Worm (Caenorhabditis elegans) whole organism, L1 larva: ENCODE measurements around the gene del-8.

Source experiments
- C04F5.9 ChIP-seq: sonication (generic microtip); optimal IDR thresholded peaks from 2 replicates; lab custom pipeline; 2016; ENCODE audit warnings: missing genetic modification characterization, missing compliant biosample characterization
- C16A3.4 ChIP-seq: fragments of 150-350 bp; optimal IDR thresholded peaks from 2 replicates; lab custom pipeline; 2014; ENCODE audit warnings: missing biosample characterization, missing genetic modification characterization
- aha-1 ChIP-seq: fragments of 150-350 bp; optimal IDR thresholded peaks from 2 replicates; lab custom pipeline; 2014; ENCODE audit warnings: missing biosample characterization, missing genetic modification characterization
- alr-1 ChIP-seq: fragments of 200-800 bp; sonication (Bioruptor generic); optimal IDR thresholded peaks from 2 replicates; lab custom pipeline; 2018; ENCODE audit warnings: borderline replicate concordance, mild to moderate bottlenecking, missing genetic modification characterization, missing compliant biosample characterization
- blmp-1 ChIP-seq: fragments of 150-350 bp; optimal IDR thresholded peaks from 2 replicates; lab custom pipeline; 2014; ENCODE audit warnings: missing biosample characterization, missing genetic modification characterization
- ceh-63 ChIP-seq: fragments of 200-800 bp; sonication (Bioruptor generic); optimal IDR thresholded peaks from 2 replicates; lab custom pipeline; 2018; ENCODE audit warnings: mild to moderate bottlenecking, missing genetic modification characterization, missing compliant biosample characterization
- ceh-82 ChIP-seq, 3 experiments: fragments of 150-350 bp in 1 of 3; sonication (generic microtip) in 2 of 3; optimal IDR thresholded peaks; 2 replicates each; lab custom pipeline; 2014 to 2017; ENCODE audit warnings: missing biosample characterization in 3 of 3, missing genetic modification characterization in 3 of 3
- dsc-1 ChIP-seq: sonication (generic microtip); optimal IDR thresholded peaks from 2 replicates; lab custom pipeline; 2016; ENCODE audit warnings: mild to moderate bottlenecking, missing genetic modification characterization, missing compliant biosample characterization
- efl-1 ChIP-seq, 4 experiments: fragments of 150-350 bp; optimal IDR thresholded peaks in 3 of 4; peaks in 1 of 4; 1 replicate in 1 of 4; 2 replicates in 3 of 4; lab custom pipeline; 2014; ENCODE audit warnings: missing biosample characterization in 2 of 4, missing genetic modification characterization in 2 of 4, missing genetic modification reagents in 2 of 4
- egl-13 ChIP-seq: sonication (generic microtip); optimal IDR thresholded peaks from 2 replicates; lab custom pipeline; 2016; ENCODE audit warnings: missing genotype, missing genetic modification reagents, missing genetic modification characterization, missing compliant biosample characterization
- egl-27 ChIP-seq, 2 experiments: fragments of 150-350 bp in 1 of 2; sonication (generic microtip); optimal IDR thresholded peaks; 3 replicates each; lab custom pipeline; 2017 to 2018; ENCODE audit warnings: missing biosample characterization in 2 of 2, missing genetic modification characterization in 2 of 2, missing genetic modification reagents in 2 of 2
- elt-3 ChIP-seq, 6 experiments: fragments of 150-350 bp in 1 of 6; sonication (generic microtip); optimal IDR thresholded peaks; 2 replicates each; lab custom pipeline; 2017 to 2018; ENCODE audit warnings: missing biosample characterization in 6 of 6, missing genetic modification characterization in 6 of 6, inconsistent platforms in 1 of 6
- ets-5 ChIP-seq: fragments of 200-800 bp; sonication (Bioruptor generic); IDR thresholded peaks from 2 replicates; pipeline ENCODE4 v1.3.6; 2022; ENCODE audit warnings: missing genetic modification characterization, missing compliant biosample characterization
- fkh-8 ChIP-seq: sonication (generic microtip); optimal IDR thresholded peaks from 2 replicates; lab custom pipeline; 2016; ENCODE audit warnings: mild to moderate bottlenecking, missing genetic modification characterization, missing compliant biosample characterization
- hlh-17 ChIP-seq: fragments of 200-800 bp; sonication (Bioruptor generic); optimal IDR thresholded peaks from 2 replicates; lab custom pipeline; 2018; ENCODE audit warnings: missing genetic modification characterization, mild to moderate bottlenecking, missing compliant biosample characterization, moderate library complexity, borderline replicate concordance
- irx-1 ChIP-seq: sonication (generic microtip); optimal IDR thresholded peaks from 2 replicates; lab custom pipeline; 2016; ENCODE audit warnings: missing genetic modification characterization, missing compliant biosample characterization
- lin-14 ChIP-seq: fragments of 200-800 bp; sonication (Bioruptor generic); optimal IDR thresholded peaks from 2 replicates; lab custom pipeline; 2018; ENCODE audit warnings: mild to moderate bottlenecking, missing genetic modification characterization, moderate library complexity, missing compliant biosample characterization
- lin-15B ChIP-seq: fragments of 150-350 bp; sonication (generic microtip); optimal IDR thresholded peaks from 3 replicates; lab custom pipeline; 2014; ENCODE audit warnings: missing biosample characterization, missing genetic modification characterization
- lin-39 ChIP-seq: fragments of 150-350 bp; optimal IDR thresholded peaks from 2 replicates; lab custom pipeline; 2014; ENCODE audit warnings: missing biosample characterization, missing genetic modification reagents, missing genetic modification characterization
- lsy-2 ChIP-seq, 2 experiments: fragments of 150-350 bp; optimal IDR thresholded peaks; 2 replicates each; lab custom pipeline; 2014; ENCODE audit warnings: missing biosample characterization in 2 of 2, missing genetic modification characterization in 2 of 2
- mab-9 ChIP-seq: fragments of 200-800 bp; sonication (Bioruptor generic); IDR thresholded peaks from 2 replicates; pipeline ENCODE4 v1.3.6; 2022; ENCODE audit warnings: missing genetic modification reagents, missing genetic modification characterization, missing compliant biosample characterization
- mdl-1 ChIP-seq, 2 experiments: fragments of 150-350 bp; optimal IDR thresholded peaks; 2 replicates each; lab custom pipeline; 2014 to 2017; ENCODE audit warnings: missing biosample characterization in 2 of 2, missing genetic modification characterization in 2 of 2, inconsistent platforms in 1 of 2
- mep-1 ChIP-seq: fragments of 150-350 bp; optimal IDR thresholded peaks from 2 replicates; lab custom pipeline; 2014; ENCODE audit warnings: missing biosample characterization, missing genetic modification characterization
- nhr-12 ChIP-seq: sonication (generic microtip); optimal IDR thresholded peaks from 2 replicates; lab custom pipeline; 2017; ENCODE audit warnings: missing biosample characterization, missing genetic modification characterization
- nhr-19 ChIP-seq: fragments of 200-800 bp; sonication (Bioruptor generic); conservative IDR thresholded peaks from 2 replicates; pipeline ENCODE4 v1.3.6; 2022; ENCODE audit warnings: missing genetic modification characterization, missing compliant biosample characterization
- nhr-237 ChIP-seq: fragments of 150-350 bp; optimal IDR thresholded peaks from 2 replicates; lab custom pipeline; 2014; ENCODE audit warnings: missing biosample characterization, missing genetic modification characterization
- nhr-47 ChIP-seq: sonication (generic microtip); optimal IDR thresholded peaks from 2 replicates; lab custom pipeline; 2016; ENCODE audit warnings: mild to moderate bottlenecking, missing genetic modification characterization, moderate library complexity, missing compliant biosample characterization
- nhr-76 ChIP-seq: sonication (generic microtip); optimal IDR thresholded peaks from 2 replicates; lab custom pipeline; 2017; ENCODE audit warnings: missing biosample characterization, missing genetic modification characterization
- nhr-77 ChIP-seq: fragments of 150-350 bp; optimal IDR thresholded peaks from 2 replicates; lab custom pipeline; 2014; ENCODE audit warnings: missing biosample characterization, missing genetic modification characterization
- nhr-85 ChIP-seq: sonication (generic microtip); peaks from one replicate; lab custom pipeline; 2016; ENCODE audit warnings: missing genetic modification characterization, inconsistent platforms, missing compliant biosample characterization
- nhr-90 ChIP-seq: sonication (generic microtip); optimal IDR thresholded peaks from 2 replicates; lab custom pipeline; 2016; ENCODE audit warnings: mild to moderate bottlenecking, missing genetic modification characterization, missing compliant biosample characterization; ENCODE audit not compliant: poor library complexity
- pag-3 ChIP-seq: sonication (generic microtip); optimal IDR thresholded peaks from 2 replicates; lab custom pipeline; 2017; ENCODE audit warnings: missing genetic modification characterization, mild to moderate bottlenecking, missing compliant biosample characterization, antibody characterized with exemption, borderline replicate concordance; ENCODE audit not compliant: insufficient read depth
- rnt-1 ChIP-seq: sonication (generic microtip); optimal IDR thresholded peaks from 2 replicates; lab custom pipeline; 2016; ENCODE audit warnings: mild to moderate bottlenecking, missing genetic modification characterization, moderate library complexity, missing compliant biosample characterization
- skn-1 ChIP-seq: fragments of 150-350 bp; optimal IDR thresholded peaks from 2 replicates; lab custom pipeline; 2014; ENCODE audit warnings: missing biosample characterization, missing genetic modification characterization
- snu-23 ChIP-seq: sonication (generic microtip); optimal IDR thresholded peaks from 2 replicates; lab custom pipeline; 2016; ENCODE audit warnings: missing genetic modification characterization, missing compliant biosample characterization
- sox-4 ChIP-seq: sonication (generic microtip); optimal IDR thresholded peaks from 2 replicates; lab custom pipeline; 2016; ENCODE audit warnings: missing genetic modification characterization, missing compliant biosample characterization
- sptf-1 ChIP-seq: fragments of 150-350 bp; optimal IDR thresholded peaks from 2 replicates; lab custom pipeline; 2014; ENCODE audit warnings: missing biosample characterization, missing genetic modification characterization
- sup-37 ChIP-seq: fragments of 200-800 bp; sonication (Bioruptor generic); optimal IDR thresholded peaks from 2 replicates; lab custom pipeline; 2018; ENCODE audit warnings: mild to moderate bottlenecking, missing genetic modification characterization, missing compliant biosample characterization
- swsn-7 ChIP-seq: sonication (generic microtip); optimal IDR thresholded peaks from 2 replicates; lab custom pipeline; 2016; ENCODE audit warnings: missing genetic modification characterization, missing compliant biosample characterization
- tlp-1 ChIP-seq: fragments of 150-350 bp; optimal IDR thresholded peaks from 2 replicates; lab custom pipeline; 2014; ENCODE audit warnings: missing biosample characterization, missing genetic modification characterization
- unc-62 ChIP-seq: fragments of 150-350 bp; optimal IDR thresholded peaks from 2 replicates; lab custom pipeline; 2014; ENCODE audit warnings: missing biosample characterization, missing genetic modification reagents, missing genetic modification characterization
- unc-98 ChIP-seq: fragments of 200-800 bp; sonication (Bioruptor generic); IDR thresholded peaks from 2 replicates; pipeline ENCODE4 v1.3.6; 2022; ENCODE audit warnings: missing genetic modification characterization, missing compliant biosample characterization
- xbp-1 ChIP-seq: sonication (generic microtip); optimal IDR thresholded peaks from 2 replicates; lab custom pipeline; 2016; ENCODE audit warnings: missing genetic modification characterization, missing compliant biosample characterization
- zag-1 ChIP-seq: fragments of 150-350 bp; optimal IDR thresholded peaks from 2 replicates; lab custom pipeline; 2014; ENCODE audit warnings: missing biosample characterization, missing genetic modification characterization
- ztf-11 ChIP-seq, 2 experiments: sonication (generic microtip); optimal IDR thresholded peaks; 2 replicates each; lab custom pipeline; 2016 to 2017; ENCODE audit warnings: missing genetic modification characterization in 2 of 2, missing biosample characterization in 1 of 2, missing compliant biosample characterization in 1 of 2

del-8 gene

DNA sequence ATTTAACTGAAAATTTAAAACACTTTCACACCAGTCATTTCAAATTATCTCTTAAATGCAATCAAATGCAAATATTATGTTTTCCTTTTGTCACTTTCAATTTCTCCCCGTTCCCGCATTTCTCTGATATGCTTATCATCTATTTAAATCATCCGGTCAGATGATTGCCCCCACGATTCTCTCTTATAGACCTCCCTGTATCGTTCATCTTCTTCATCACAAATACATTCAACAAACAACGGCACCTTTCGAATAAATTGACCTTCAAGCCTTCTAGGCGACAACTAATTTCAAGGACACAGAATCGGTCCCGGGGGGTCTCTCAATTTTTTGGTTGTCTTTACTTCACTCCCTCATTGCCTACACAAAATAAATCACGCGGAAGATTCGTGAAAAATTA is 40.3 kb upstream of the del-8 start (continued):
- peak; percentile 43 for TF ChIP-seq irx-1 (tag; lab: Kevin White, UChicago)
- no peak for TF ChIP-seq sox-4 (tag; lab: Kevin White, UChicago)
- TF ChIP-seq nhr-90, result peak; percentile 73
- no peak for TF ChIP-seq C04F5.9 (tag; lab: Kevin White, UChicago)
- TF ChIP-seq elt-3 (tag; optimal IDR thresholded peaks at IDR 0.05; lab: Kevin White, UChicago), result peak in 2 of 6 experiments; percentile 77 to 91
- TF ChIP-seq pag-3 (tag; lab: Kevin White, UChicago), result peak; percentile 33

DNA sequence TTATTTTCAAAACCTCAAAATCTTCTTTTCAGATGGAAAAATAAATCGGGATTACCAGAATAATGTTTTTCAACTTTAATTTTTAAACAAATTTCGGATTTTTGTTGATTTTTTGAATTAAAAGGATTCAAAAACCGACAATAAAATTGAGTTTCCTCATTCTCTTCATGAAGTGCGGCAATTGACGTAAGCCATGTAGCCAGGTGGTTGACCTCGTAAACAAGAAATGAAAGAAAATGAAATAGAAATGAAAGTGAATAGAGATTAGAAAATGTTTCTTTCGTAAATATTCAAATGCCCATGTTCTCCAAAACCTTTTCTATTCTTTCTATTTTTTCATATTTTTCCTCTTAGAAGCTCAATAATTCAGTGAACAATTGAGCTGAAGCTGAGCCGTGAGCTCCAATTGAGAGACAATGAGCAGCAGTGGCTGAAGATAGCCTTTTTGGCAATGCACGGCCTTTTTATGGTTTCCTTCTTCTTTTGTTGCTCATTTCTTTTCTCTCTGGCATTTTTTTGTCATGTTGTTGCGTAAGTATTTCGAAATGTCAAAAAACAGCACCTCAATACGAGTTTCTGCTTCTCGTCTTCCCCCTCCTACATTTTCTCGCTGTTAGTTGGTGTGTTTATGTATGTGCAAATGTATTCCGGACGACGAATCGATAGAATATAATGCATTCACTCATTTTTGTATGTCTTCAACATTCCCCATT is 39.4 kb upstream of the del-8 start:
- TF ChIP-seq efl-1 (optimal IDR thresholded peaks at IDR 0.05; lab: Kevin White, UChicago) (no peak), efl-1 (GFP tag; optimal IDR thresholded peaks at IDR 0.05 in 1 of 2; lab: Kevin White, UChicago) (peak in 1 of 2 experiments; percentile 45), rnt-1 (tag; lab: Kevin White, UChicago) (peak; percentile 26), skn-1 (peak; percentile 60), alr-1 (no peak), lin-15B (no peak), lsy-2 (tag; optimal IDR thresholded peaks at IDR 0.05; lab: Kevin White, UChicago) (peak in 1 of 2 experiments; percentile 14), elt-3 (tag; optimal IDR thresholded peaks at IDR 0.05; lab: Kevin White, UChicago) (peak in 1 of 6 experiments; percentile 10), sup-37 (no peak), nhr-85 (peak; percentile 72), ztf-11 (tag; optimal IDR thresholded peaks at IDR 0.05; lab: Kevin White, UChicago) (no peak), blmp-1 (tag; lab: Kevin White, UChicago) (peak; percentile 90), nhr-237 (tag; lab: Kevin White, UChicago) (no peak), ceh-63 (GFP tag; lab: Kevin White, UChicago) (no peak), sptf-1 (tag; lab: Kevin White, UChicago) (no peak), xbp-1 (tag; lab: Kevin White, UChicago) (no peak), egl-27 (tag; optimal IDR thresholded peaks at IDR 0.05; lab: Kevin White, UChicago) (no peak), ceh-82 (tag; optimal IDR thresholded peaks at IDR 0.05; lab: Kevin White, UChicago) (peak in 2 of 3 experiments; percentile 17 to 33), zag-1 (tag; lab: Kevin White, UChicago) (no peak), fkh-8 (tag; lab: Kevin White, UChicago) (peak; percentile 21), unc-98 (GFP tag; lab: Robert Waterston, UW) (no peak), hlh-17 (GFP tag; lab: Kevin White, UChicago) (no peak), tlp-1 (tag; lab: Kevin White, UChicago) (no peak), lin-14 (GFP tag; lab: Kevin White, UChicago) (peak; percentile 20), nhr-19 (GFP tag; lab: Robert Waterston, UW) (no peak), egl-13 (tag; lab: Kevin White, UChicago) (no peak), nhr-77 (tag; lab: Kevin White, UChicago) (no peak), lin-39 (tag; lab: Kevin White, UChicago) (no peak), sox-4 (tag; lab: Kevin White, UChicago) (no peak)

DNA sequence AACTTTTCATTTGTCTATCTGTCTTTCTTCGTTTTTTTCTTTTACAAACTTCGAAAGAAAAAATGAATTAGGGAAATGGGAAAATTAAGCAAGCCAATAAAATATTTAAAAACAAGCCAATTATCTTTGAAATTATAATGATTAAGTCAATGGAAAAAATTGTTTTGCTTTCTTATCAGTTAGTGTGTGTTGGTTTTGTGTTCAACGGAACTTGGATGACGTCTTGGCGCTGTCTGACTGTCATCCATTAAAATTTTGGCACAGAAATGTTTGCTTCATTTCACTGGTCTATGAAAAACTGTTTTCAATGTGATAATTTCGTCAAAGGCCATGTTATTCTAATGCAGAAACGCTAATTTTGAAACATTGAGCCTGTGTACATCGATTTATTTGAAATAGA is 38.7 kb upstream of the del-8 start:
- TF ChIP-seq mep-1 (peak; percentile 6), nhr-90 (no peak)

DNA sequence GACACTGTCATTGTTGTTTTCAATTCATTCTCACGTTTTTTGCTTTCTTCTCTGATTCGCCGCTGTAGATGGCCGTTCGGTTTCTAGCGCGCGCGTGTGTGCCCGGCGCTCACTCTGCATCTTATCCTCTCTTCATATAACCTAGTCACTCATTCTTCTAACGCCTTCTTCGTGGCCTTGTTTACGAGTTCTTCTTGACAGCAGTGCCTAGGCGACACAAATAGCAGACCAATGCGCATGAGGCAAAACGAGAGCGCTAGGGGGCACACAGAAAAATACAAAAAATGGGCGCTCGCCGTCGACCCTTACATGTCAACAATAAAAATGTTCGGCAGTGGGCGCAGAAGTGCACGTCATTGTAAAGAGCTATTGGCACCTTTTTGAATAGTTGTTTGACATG is 38.1 kb upstream of the del-8 start:
- peak in 1 of 3 experiments; percentile 39 for TF ChIP-seq ceh-82 (tag; optimal IDR thresholded peaks at IDR 0.05; lab: Kevin White, UChicago)
- TF ChIP-seq mdl-1 (tag; optimal IDR thresholded peaks at IDR 0.05; lab: Kevin White, UChicago), result peak in 1 of 2 experiments; percentile 59
- peak; percentile 66 for TF ChIP-seq snu-23
- peak; percentile 29 for TF ChIP-seq swsn-7
- TF ChIP-seq dsc-1, result no peak
- peak; percentile 33 for TF ChIP-seq nhr-47 (tag; lab: Kevin White, UChicago)
- peak in 1 of 2 experiments; percentile 30 for TF ChIP-seq lsy-2 (tag; optimal IDR thresholded peaks at IDR 0.05; lab: Kevin White, UChicago)
- no peak for TF ChIP-seq ets-5 (GFP tag; lab: Robert Waterston, UW)
- TF ChIP-seq nhr-85, result peak; percentile 91
- peak; percentile 97 for TF ChIP-seq lin-14 (GFP tag; lab: Kevin White, UChicago)
- peak; percentile 37 for TF ChIP-seq C16A3.4 (tag; lab: Kevin White, UChicago)
- no peak for TF ChIP-seq fkh-8 (tag; lab: Kevin White, UChicago)
- TF ChIP-seq nhr-76 (tag; lab: Kevin White, UChicago), result no peak
- TF ChIP-seq rnt-1 (tag; lab: Kevin White, UChicago), result peak; percentile 24
- TF ChIP-seq aha-1 (tag; lab: Kevin White, UChicago), result no peak
- no peak for TF ChIP-seq unc-62
- TF ChIP-seq mab-9 (GFP tag; lab: Robert Waterston, UW), result peak; percentile 29; the same call in 1 of the 2 replicates
- no peak for TF ChIP-seq nhr-12 (tag; lab: Kevin White, UChicago)
